Worm (Caenorhabditis elegans) whole organism, early embryonic: ENCODE measurements around the gene ttr-31.

Source experiments
- B0310.2 ChIP-seq: sonication (generic microtip); optimal IDR thresholded peaks from 2 replicates; lab custom pipeline; 2016; ENCODE audit warnings: mild to moderate bottlenecking, missing genetic modification characterization, missing compliant biosample characterization
- F13C5.2 ChIP-seq: sonication (generic microtip); optimal IDR thresholded peaks from 2 replicates; lab custom pipeline; 2017; ENCODE audit warnings: mild to moderate bottlenecking, missing genetic modification characterization, inconsistent platforms, missing compliant biosample characterization
- aly-1 ChIP-seq: sonication (generic microtip); optimal IDR thresholded peaks from 2 replicates; lab custom pipeline; 2016; ENCODE audit warnings: missing genetic modification characterization, missing compliant biosample characterization
- ama-1 ChIP-seq: fragments of 150-350 bp; optimal IDR thresholded peaks from 2 replicates; lab custom pipeline; 2014
- ceh-13 ChIP-seq: fragments of 200-800 bp; sonication (Bioruptor generic); optimal IDR thresholded peaks from 2 replicates; lab custom pipeline; 2018; ENCODE audit warnings: mild to moderate bottlenecking, missing genetic modification characterization, missing compliant biosample characterization
- ceh-36 ChIP-seq: sonication (generic microtip); optimal IDR thresholded peaks from 2 replicates; lab custom pipeline; 2016; ENCODE audit warnings: missing genetic modification characterization, inconsistent platforms, missing compliant biosample characterization
- flt-1 ChIP-seq: fragments of 200-800 bp; sonication (Bioruptor generic); IDR thresholded peaks from 2 replicates; pipeline ENCODE4 v1.3.6; 2022; ENCODE audit warnings: missing genetic modification characterization, missing compliant biosample characterization
- hmg-4 ChIP-seq: fragments of 200-800 bp; sonication (Bioruptor generic); optimal IDR thresholded peaks from 2 replicates; lab custom pipeline; 2018; ENCODE audit warnings: mild to moderate bottlenecking, missing genetic modification characterization, missing compliant biosample characterization
- hnd-1 ChIP-seq: sonication (generic microtip); optimal IDR thresholded peaks from 2 replicates; lab custom pipeline; 2016; ENCODE audit warnings: missing genetic modification characterization, missing compliant biosample characterization
- pes-1 ChIP-seq: fragments of 200-800 bp; sonication (Bioruptor generic); IDR thresholded peaks from 2 replicates; pipeline ENCODE4 v1.3.6; 2022; ENCODE audit warnings: missing genetic modification reagents, missing genetic modification characterization, missing compliant biosample characterization
- tbx-11 ChIP-seq: fragments of 200-800 bp; sonication (Bioruptor generic); IDR thresholded peaks from 2 replicates; pipeline ENCODE4 v1.3.6; 2022; ENCODE audit warnings: missing genetic modification characterization, missing compliant biosample characterization
- tbx-37 ChIP-seq: fragments of 200-800 bp; sonication (Bioruptor generic); conservative IDR thresholded peaks from 2 replicates; pipeline ENCODE4 v1.3.6; 2022; ENCODE audit warnings: missing genetic modification reagents, missing genetic modification characterization, missing compliant biosample characterization
- tra-4 ChIP-seq: sonication (generic microtip); optimal IDR thresholded peaks from 2 replicates; lab custom pipeline; 2017; ENCODE audit warnings: missing genetic modification characterization, missing compliant biosample characterization

DNA sequence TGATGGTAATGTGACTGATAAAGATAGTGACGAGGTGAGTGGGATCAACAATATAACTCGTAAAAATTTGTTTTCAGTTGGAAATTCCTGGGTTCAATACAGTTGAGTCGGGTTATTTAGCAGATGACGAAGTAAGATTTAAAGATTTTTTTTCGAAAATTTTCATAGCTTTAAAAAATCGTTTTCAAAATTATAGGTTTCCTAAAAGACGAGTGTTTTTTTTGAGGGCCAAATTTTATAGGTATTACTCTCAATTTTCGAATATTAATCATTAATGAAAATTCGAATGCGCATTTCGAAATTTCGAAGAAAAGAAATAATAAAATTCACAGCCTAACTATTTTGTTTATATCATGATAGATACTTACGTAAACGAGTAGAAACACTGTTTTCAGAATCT lies 37.7 kb downstream of the ttr-31 start:
- TF ChIP-seq aly-1: no peak
- TF ChIP-seq tbx-37 (GFP tag; lab: Robert Waterston, UW): no peak
- TF ChIP-seq ama-1 (lab: Kevin White, UChicago): no peak
- no peak for TF ChIP-seq hmg-4 (GFP tag; lab: Kevin White, UChicago)
- no peak for TF ChIP-seq hnd-1
- TF ChIP-seq flt-1 (GFP tag; lab: Robert Waterston, UW): no peak
- no peak for TF ChIP-seq tbx-11
- no peak for TF ChIP-seq ceh-13
- TF ChIP-seq ceh-36 (tag; lab: Kevin White, UChicago): no peak
- TF ChIP-seq B0310.2 (tag; lab: Kevin White, UChicago): no peak
- no peak for TF ChIP-seq pes-1 (GFP tag; lab: Robert Waterston, UW)
- no peak for TF ChIP-seq F13C5.2 (tag; lab: Kevin White, UChicago)
- TF ChIP-seq tra-4 (tag; lab: Kevin White, UChicago): no peak
